Fruit fly (Drosophila melanogaster): ENCODE results near the gene CCAP.

CCAP gene

dm6 chr3R:22669121-22669520 lies 32.8 kb downstream of the CCAP start:
- TF ChIP-seq CG32264 (GFP tag; optimal IDR thresholded peaks at IDR 0.05): no peak
- no peak for TF ChIP-seq Rel (GFP tag; optimal IDR thresholded peaks at IDR 0.05)
- peak; percentile 70 for TF ChIP-seq Rel (tag; optimal IDR thresholded peaks at IDR 0.05)
- TF ChIP-seq jim (GFP tag; optimal IDR thresholded peaks at IDR 0.05): no peak
- no peak for TF ChIP-seq foxo (GFP tag; optimal IDR thresholded peaks at IDR 0.05)

DNA sequence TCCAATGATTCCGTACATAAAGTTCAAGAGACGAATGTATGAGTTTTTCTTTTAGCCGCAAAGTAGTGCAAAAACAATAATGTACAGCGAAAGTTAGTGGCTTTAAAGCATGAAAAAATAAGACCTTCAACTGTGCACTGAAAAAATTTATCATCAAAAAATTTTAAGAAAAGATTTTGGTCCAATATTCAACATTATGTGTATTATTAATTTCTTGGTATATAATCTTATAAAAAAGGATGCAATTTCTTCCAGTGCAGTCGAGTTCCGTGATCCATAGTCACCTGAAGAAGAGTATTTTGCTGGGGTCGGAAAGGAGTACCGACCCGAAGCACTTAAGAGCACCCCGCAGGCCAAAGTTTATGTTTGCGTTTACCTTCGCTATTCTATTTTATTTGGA lies 33.3 kb downstream of the CCAP start:
- TF ChIP-seq Vsx2 (GFP tag; optimal IDR thresholded peaks at IDR 0.05; ENCODE audit: partially characterized antibody): no peak
- peak; percentile 26 for TF ChIP-seq rgr (GFP tag; optimal IDR thresholded peaks at IDR 0.05)
- TF ChIP-seq sage (GFP tag; optimal IDR thresholded peaks at IDR 0.05): no peak
- no peak for TF ChIP-seq CG9705 (GFP tag; optimal IDR thresholded peaks at IDR 0.05)
- no peak for TF ChIP-seq dl (GFP tag; optimal IDR thresholded peaks at IDR 0.05; ENCODE audit: insufficient read depth in 1 of 2, partially characterized antibody in 2 of 2)
- TF ChIP-seq Myc (optimal IDR thresholded peaks at IDR 0.05): no peak
- no peak for TF ChIP-seq jim (GFP tag; optimal IDR thresholded peaks at IDR 0.05)
- TF ChIP-seq Dif (GFP tag; optimal IDR thresholded peaks at IDR 0.05; ENCODE audit: partially characterized antibody): no peak
- TF ChIP-seq CG32264 (GFP tag; optimal IDR thresholded peaks at IDR 0.05): no peak
- no peak for TF ChIP-seq N (GFP tag; optimal IDR thresholded peaks at IDR 0.05)
- no peak for TF ChIP-seq Hr78 (GFP tag; optimal IDR thresholded peaks at IDR 0.05)
- TF ChIP-seq dmrt93B (GFP tag; optimal IDR thresholded peaks at IDR 0.05): no peak
- TF ChIP-seq brk (GFP tag; optimal IDR thresholded peaks at IDR 0.05): no peak
- TF ChIP-seq dsf (GFP tag; optimal IDR thresholded peaks at IDR 0.05; ENCODE audit: borderline replicate concordance): no peak
- TF ChIP-seq Rel (GFP tag; optimal IDR thresholded peaks at IDR 0.05): no peak
- TF ChIP-seq Rel (tag; optimal IDR thresholded peaks at IDR 0.05): no peak
- peak in 1 of 2 experiments; percentile 17 for TF ChIP-seq foxo (GFP tag; optimal IDR thresholded peaks at IDR 0.05)
- no peak for TF ChIP-seq Sp1 (GFP tag; optimal IDR thresholded peaks at IDR 0.05)
- TF ChIP-seq Abd-B (GFP tag; optimal IDR thresholded peaks at IDR 0.05): no peak
- no peak for TF ChIP-seq sv (GFP tag; optimal IDR thresholded peaks at IDR 0.05)
- no peak for TF ChIP-seq lola (GFP tag; optimal IDR thresholded peaks at IDR 0.05)
- no peak for TF ChIP-seq Dfd (GFP tag; optimal IDR thresholded peaks at IDR 0.05)
- peak; percentile 9 for TF ChIP-seq psq (GFP tag; optimal IDR thresholded peaks at IDR 0.05)
- TF ChIP-seq Jra (GFP tag; optimal IDR thresholded peaks at IDR 0.05): no peak
- TF ChIP-seq Hnf4 (GFP tag; optimal IDR thresholded peaks at IDR 0.05): peak; percentile 2
- TF ChIP-seq tai (GFP tag; optimal IDR thresholded peaks at IDR 0.05): no peak
- TF ChIP-seq GATAd (GFP tag; optimal IDR thresholded peaks at IDR 0.05): no peak
- TF ChIP-seq woc (GFP tag; optimal IDR thresholded peaks at IDR 0.05): no peak
- no peak for TF ChIP-seq CrebA (GFP tag; optimal IDR thresholded peaks at IDR 0.05; ENCODE audit: borderline replicate concordance)
- no peak for TF ChIP-seq ey (GFP tag; optimal IDR thresholded peaks at IDR 0.05)
- TF ChIP-seq Hr83 (GFP tag; optimal IDR thresholded peaks at IDR 0.05; ENCODE audit: poor library complexity, severe bottlenecking): no peak
- no peak for TF ChIP-seq OdsH (GFP tag; optimal IDR thresholded peaks at IDR 0.05)
- TF ChIP-seq Mio (GFP tag; optimal IDR thresholded peaks at IDR 0.05): no peak
- TF ChIP-seq fru (GFP tag; optimal IDR thresholded peaks at IDR 0.05): no peak
- TF ChIP-seq usp (GFP tag; optimal IDR thresholded peaks at IDR 0.05): no peak
- peak; percentile 21 for TF ChIP-seq h (GFP tag; optimal IDR thresholded peaks at IDR 0.05)
- TF ChIP-seq br (GFP tag; optimal IDR thresholded peaks at IDR 0.05): no peak
- no peak for TF ChIP-seq pan (optimal IDR thresholded peaks at IDR 0.05)
- no peak for TF ChIP-seq HLH106 (tag; optimal IDR thresholded peaks at IDR 0.05)

DNA sequence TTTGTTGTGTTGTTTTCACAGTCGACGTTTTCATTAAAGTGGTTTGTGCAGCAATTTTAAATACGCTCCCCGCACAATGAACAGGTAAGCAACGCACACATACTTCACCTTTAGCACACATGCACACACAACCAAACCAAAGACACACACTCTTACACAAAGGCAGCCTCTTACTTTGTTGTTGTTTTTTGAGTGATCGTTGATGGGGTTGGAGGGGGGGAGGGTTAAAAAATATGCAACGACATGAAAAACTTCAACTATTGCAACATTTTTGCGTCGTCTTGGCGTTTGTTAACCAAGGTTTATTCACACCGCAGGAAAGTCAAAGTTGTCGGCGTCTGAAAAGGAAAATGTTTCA lies 33.9 kb downstream of the CCAP start:
- no peak for TF ChIP-seq Hnf4 (GFP tag; optimal IDR thresholded peaks at IDR 0.05)
- no peak for TF ChIP-seq Hr78 (GFP tag; optimal IDR thresholded peaks at IDR 0.05)
- TF ChIP-seq CG9705 (GFP tag; optimal IDR thresholded peaks at IDR 0.05): no peak
- no peak for TF ChIP-seq Dfd (GFP tag; optimal IDR thresholded peaks at IDR 0.05)
- no peak for TF ChIP-seq ey (GFP tag; optimal IDR thresholded peaks at IDR 0.05)
- no peak for TF ChIP-seq psq (GFP tag; optimal IDR thresholded peaks at IDR 0.05)
- TF ChIP-seq h (GFP tag; optimal IDR thresholded peaks at IDR 0.05): no peak
